Fruit fly (Drosophila melanogaster) whole organism, embryonic: ENCODE measurements around the gene tth.

ENCODE experiments used
- B-H2 ChIP-seq: fragments of 200-800 bp; sonication (Bioruptor generic); optimal IDR thresholded peaks from 2 replicates; lab custom pipeline; 2018; ENCODE audit warnings: missing biosample characterization, mild to moderate bottlenecking, missing genetic modification characterization
- CG1024 ChIP-seq: fragments of 200-800 bp; sonication (Bioruptor generic); IDR thresholded peaks from 2 replicates; pipeline ENCODE4 v1.3.6; 2022; ENCODE audit warnings: missing biosample characterization, missing genetic modification characterization
- CG10274 ChIP-seq: fragments of 200-800 bp; sonication (Bioruptor generic); optimal IDR thresholded peaks from 3 replicates; lab custom pipeline; 2017; ENCODE audit warnings: missing biosample characterization, mild to moderate bottlenecking, missing genetic modification characterization
- CG11456 ChIP-seq: fragments of 200-800 bp; sonication (Bioruptor generic); IDR thresholded peaks from 3 replicates; pipeline ENCODE4 v1.3.6; 2022; ENCODE audit warnings: missing biosample characterization, missing genetic modification characterization
- CG13287 ChIP-seq: fragments of 200-800 bp; sonication (Bioruptor generic); IDR thresholded peaks from 2 replicates; pipeline ENCODE4 v1.3.6; 2022; ENCODE audit warnings: missing biosample characterization, missing genetic modification characterization; ENCODE audit not compliant: partially characterized antibody
- CG14667 ChIP-seq: fragments of 200-800 bp; sonication (Bioruptor generic); IDR thresholded peaks from 2 replicates; pipeline ENCODE4 v1.3.6; 2022; ENCODE audit warnings: missing biosample characterization, missing genetic modification characterization
- CG15479 ChIP-seq: fragments of 200-800 bp; sonication (Bioruptor generic); optimal IDR thresholded peaks from 3 replicates; lab custom pipeline; 2019; ENCODE audit warnings: missing biosample characterization, mild to moderate bottlenecking, missing genetic modification characterization, moderate library complexity
- CG1647 ChIP-seq: fragments of 200-800 bp; sonication (Bioruptor generic); optimal IDR thresholded peaks from 3 replicates; lab custom pipeline; 2016; ENCODE audit warnings: missing biosample characterization, missing genetic modification characterization
- CG17912 ChIP-seq: fragments of 200-800 bp; sonication (Bioruptor generic); optimal IDR thresholded peaks from 2 replicates; lab custom pipeline; 2018; ENCODE audit warnings: missing biosample characterization, mild to moderate bottlenecking, missing genetic modification characterization
- CG18476 ChIP-seq: fragments of 200-800 bp; sonication (Bioruptor generic); optimal IDR thresholded peaks from 2 replicates; lab custom pipeline; 2016; ENCODE audit warnings: missing biosample characterization, mild to moderate bottlenecking, missing genetic modification characterization
- CG3065 ChIP-seq: fragments of 200-800 bp; sonication (Bioruptor generic); optimal IDR thresholded peaks from 2 replicates; lab custom pipeline; 2016; ENCODE audit warnings: missing biosample characterization, missing genetic modification characterization
- CG3407 ChIP-seq: fragments of 200-800 bp; sonication (Bioruptor generic); optimal IDR thresholded peaks from 2 replicates; lab custom pipeline; 2018; ENCODE audit warnings: missing biosample characterization, mild to moderate bottlenecking, missing genetic modification characterization
- CG6272 ChIP-seq: fragments of 200-800 bp; sonication (Bioruptor generic); IDR thresholded peaks from 2 replicates; pipeline ENCODE4 v1.3.6; 2022; ENCODE audit warnings: missing biosample characterization, missing genetic modification characterization
- Camta ChIP-seq: fragments of 200-800 bp; sonication (Bioruptor generic); optimal IDR thresholded peaks from 2 replicates; lab custom pipeline; 2016; ENCODE audit warnings: missing biosample characterization, missing genetic modification characterization
- Dad ChIP-seq: fragments of 200-800 bp; sonication (Bioruptor generic); optimal IDR thresholded peaks from 3 replicates; lab custom pipeline; 2016; ENCODE audit warnings: missing biosample characterization, missing genetic modification characterization
- ERR ChIP-seq: fragments of 200-800 bp; sonication (Bioruptor generic); optimal IDR thresholded peaks from 2 replicates; lab custom pipeline; 2016; ENCODE audit warnings: missing biosample characterization, missing genetic modification characterization
- Eip74EF ChIP-seq, 2 experiments: fragments of 200-800 bp in 1 of 2; fragments of >200 bp in 1 of 2; sonication (Bioruptor generic) in 1 of 2; optimal IDR thresholded peaks; 2 replicates each; lab custom pipeline; 2017 to 2019; ENCODE audit warnings: missing biosample characterization in 2 of 2, missing genetic modification characterization in 2 of 2, mild to moderate bottlenecking in 1 of 2, moderate library complexity in 1 of 2
- Hr3 ChIP-seq: fragments of 200-800 bp; sonication (Bioruptor generic); optimal IDR thresholded peaks from 3 replicates; lab custom pipeline; 2016; ENCODE audit warnings: missing biosample characterization, missing genetic modification characterization
- Hr51 ChIP-seq, 2 experiments: fragments of 200-800 bp; sonication (Bioruptor generic); optimal IDR thresholded peaks; 2 replicates in 1 of 2; 3 replicates in 1 of 2; lab custom pipeline; 2016 to 2018; ENCODE audit warnings: missing biosample characterization in 2 of 2, missing genetic modification characterization in 2 of 2, mild to moderate bottlenecking in 1 of 2, moderate library complexity in 1 of 2
- Mad ChIP-seq: fragments of 200-800 bp; sonication (Bioruptor generic); optimal IDR thresholded peaks from 2 replicates; lab custom pipeline; 2016; ENCODE audit warnings: missing biosample characterization, missing genetic modification characterization
- Meics ChIP-seq: fragments of 200-800 bp; sonication (Bioruptor generic); optimal IDR thresholded peaks from 2 replicates; lab custom pipeline; 2017; ENCODE audit warnings: missing biosample characterization, mild to moderate bottlenecking, missing genetic modification characterization
- Neu2 ChIP-seq: fragments of 200-800 bp; sonication (Bioruptor generic); optimal IDR thresholded peaks from 3 replicates; lab custom pipeline; 2016; ENCODE audit warnings: missing biosample characterization, missing genetic modification characterization, borderline replicate concordance
- Opbp ChIP-seq: fragments of 200-800 bp; sonication (Bioruptor generic); IDR thresholded peaks from 3 replicates; pipeline ENCODE4 v1.3.6; 2022; ENCODE audit warnings: missing biosample characterization, missing genetic modification characterization; ENCODE audit not compliant: partially characterized antibody
- Optix ChIP-seq: fragments of 200-800 bp; sonication (Bioruptor generic); IDR thresholded peaks from 3 replicates; pipeline ENCODE4 v1.3.6; 2022; ENCODE audit warnings: missing biosample characterization, missing genetic modification characterization
- Rfx ChIP-seq: fragments of 200-800 bp; sonication (Bioruptor generic); IDR thresholded peaks from 2 replicates; pipeline ENCODE4 v1.3.6; 2022; ENCODE audit warnings: missing biosample characterization, missing genetic modification characterization
- ac ChIP-seq: fragments of 200-800 bp; sonication (Bioruptor generic); optimal IDR thresholded peaks from 3 replicates; lab custom pipeline; 2017; ENCODE audit warnings: missing biosample characterization, mild to moderate bottlenecking, missing genetic modification characterization
- aop ChIP-seq: fragments of 200-800 bp; sonication (Bioruptor generic); IDR thresholded peaks from 2 replicates; pipeline ENCODE4 v1.3.6; 2022; ENCODE audit warnings: missing biosample characterization, missing genetic modification characterization
- ap ChIP-seq: fragments of 200-800 bp; sonication (Bioruptor generic); IDR thresholded peaks from 2 replicates; pipeline ENCODE4 v1.3.6; 2022; ENCODE audit warnings: missing biosample characterization, missing genetic modification characterization
- chn ChIP-seq: fragments of 200-800 bp; sonication (Bioruptor generic); optimal IDR thresholded peaks from 2 replicates; lab custom pipeline; 2016; ENCODE audit warnings: missing biosample characterization, missing genetic modification characterization
- corto ChIP-seq: fragments of 200-800 bp; sonication (Bioruptor generic); optimal IDR thresholded peaks from 2 replicates; lab custom pipeline; 2016; ENCODE audit warnings: missing biosample characterization, mild to moderate bottlenecking, missing genetic modification characterization, moderate library complexity
- dmrt11E ChIP-seq: fragments of 200-800 bp; sonication (Bioruptor generic); optimal IDR thresholded peaks from 3 replicates; lab custom pipeline; 2018; ENCODE audit warnings: missing biosample characterization, mild to moderate bottlenecking, missing genetic modification characterization, moderate library complexity
- dmrt99B ChIP-seq: fragments of 200-800 bp; sonication (Bioruptor generic); optimal IDR thresholded peaks from 2 replicates; lab custom pipeline; 2018; ENCODE audit warnings: missing biosample characterization, mild to moderate bottlenecking, missing genetic modification characterization, moderate library complexity
- dpn ChIP-seq, 2 experiments: fragments of 200-800 bp; sonication (Bioruptor generic); optimal IDR thresholded peaks; 3 replicates each; lab custom pipeline; 2016; ENCODE audit warnings: missing biosample characterization in 2 of 2, missing genetic modification characterization in 2 of 2
- exex ChIP-seq: fragments of 200-800 bp; sonication (Bioruptor generic); optimal IDR thresholded peaks from 4 replicates; lab custom pipeline; 2018; ENCODE audit warnings: missing biosample characterization, mild to moderate bottlenecking, missing genetic modification characterization, moderate library complexity
- hbn ChIP-seq: fragments of 200-800 bp; sonication (Bioruptor generic); IDR thresholded peaks from 2 replicates; pipeline ENCODE4 v1.3.6; 2022; ENCODE audit warnings: missing biosample characterization, missing genetic modification characterization; ENCODE audit not compliant: partially characterized antibody
- her ChIP-seq: fragments of 200-800 bp; sonication (Bioruptor generic); optimal IDR thresholded peaks from 2 replicates; lab custom pipeline; 2016; ENCODE audit warnings: missing biosample characterization, missing genetic modification characterization
- jigr1 ChIP-seq: fragments of 200-800 bp; sonication (Bioruptor generic); IDR thresholded peaks from 3 replicates; pipeline ENCODE4 v1.3.6; 2022; ENCODE audit warnings: missing biosample characterization, missing genetic modification characterization
- jing ChIP-seq: fragments of 200-800 bp; sonication (Bioruptor generic); optimal IDR thresholded peaks from 2 replicates; lab custom pipeline; 2018; ENCODE audit warnings: missing biosample characterization, mild to moderate bottlenecking, missing genetic modification characterization
- kni ChIP-seq: fragments of 200-800 bp; sonication (Bioruptor generic); optimal IDR thresholded peaks from 3 replicates; lab custom pipeline; 2017; ENCODE audit warnings: mild to moderate bottlenecking, missing biosample characterization, missing genetic modification reagents, missing genetic modification characterization
- lab ChIP-seq: fragments of 200-800 bp; sonication (Bioruptor generic); optimal IDR thresholded peaks from 3 replicates; lab custom pipeline; 2017; ENCODE audit warnings: missing biosample characterization, missing genetic modification characterization, mild to moderate bottlenecking, moderate library complexity, missing genetic modification reagents
- mirr ChIP-seq: fragments of 200-800 bp; sonication (Bioruptor generic); optimal IDR thresholded peaks from 3 replicates; lab custom pipeline; 2018; ENCODE audit warnings: missing biosample characterization, mild to moderate bottlenecking, missing genetic modification characterization
- nom ChIP-seq: fragments of 200-800 bp; sonication (Bioruptor generic); optimal IDR thresholded peaks from 2 replicates; lab custom pipeline; 2017; ENCODE audit warnings: missing biosample characterization, missing genetic modification characterization, mild to moderate bottlenecking, moderate library complexity, missing genetic modification reagents
- ro ChIP-seq: fragments of 200-800 bp; sonication (Bioruptor generic); IDR thresholded peaks from 2 replicates; pipeline ENCODE4 v1.3.6; 2022; ENCODE audit warnings: missing biosample characterization, missing genetic modification characterization
- slou ChIP-seq: fragments of 200-800 bp; sonication (Bioruptor generic); optimal IDR thresholded peaks from 3 replicates; lab custom pipeline; 2016; ENCODE audit warnings: missing biosample characterization, missing genetic modification characterization
- sna ChIP-seq: fragments of 200-800 bp; sonication (Bioruptor generic); IDR thresholded peaks from 2 replicates; pipeline ENCODE4 v1.3.6; 2022; ENCODE audit warnings: missing biosample characterization, missing genetic modification characterization; ENCODE audit not compliant: partially characterized antibody
- sug ChIP-seq: fragments of 200-800 bp; optimal IDR thresholded peaks from 2 replicates; lab custom pipeline; 2019; ENCODE audit warnings: missing biosample characterization, mild to moderate bottlenecking, missing genetic modification characterization, moderate library complexity
- twi ChIP-seq: fragments of 200-800 bp; optimal IDR thresholded peaks from 2 replicates; lab custom pipeline; 2019; ENCODE audit warnings: missing biosample characterization, mild to moderate bottlenecking, missing genetic modification characterization, moderate library complexity
- vnd ChIP-seq: fragments of 200-800 bp; sonication (Bioruptor generic); IDR thresholded peaks from 3 replicates; pipeline ENCODE4 v1.3.6; 2022; ENCODE audit warnings: missing biosample characterization, missing genetic modification characterization; ENCODE audit not compliant: partially characterized antibody

tth gene

dm6 chrX:13616417-13617050, at the start of gene tth, which contains the start of gene Tango2 (continued):
- TF ChIP-seq ERR (GFP tag; lab: Kevin White, UChicago) (peak; percentile 42), Camta (peak; percentile 64), Meics (GFP tag; lab: Kevin White, UChicago) (peak; percentile 79), CG11456 (peak; percentile 61; the same call in 1 of the 3 replicates), exex (peak; percentile 66), vnd (GFP tag; lab: Robert Waterston, UW) (peak; percentile 59; the same call in 1 of the 3 replicates), jing (GFP tag; lab: Kevin White, UChicago) (no peak), sug (peak; percentile 60), lab (no peak), CG10274 (GFP tag; lab: Kevin White, UChicago) (no peak), dmrt11E (tag; lab: Kevin White, UChicago) (peak; percentile 57), Hr3 (GFP tag; lab: Kevin White, UChicago) (peak; percentile 76), dmrt99B (tag; lab: Kevin White, UChicago) (no peak), dpn (GFP tag; optimal IDR thresholded peaks at IDR 0.05; lab: Kevin White, UChicago) (peak; percentile 72 to 76), Neu2 (no peak), aop (no peak), corto (no peak), B-H2 (GFP tag; lab: Kevin White, UChicago) (peak; percentile 46), ap (GFP tag; lab: Robert Waterston, UW) (peak; percentile 36; the same call in 1 of the 2 replicates), kni (GFP tag; lab: Kevin White, UChicago) (no peak), slou (peak; percentile 29), CG14667 (GFP tag; lab: Robert Waterston, UW) (peak; percentile 31; the same call in 1 of the 2 replicates), CG3407 (GFP tag; lab: Kevin White, UChicago) (no peak), CG13287 (peak; percentile 59), nom (GFP tag; lab: Kevin White, UChicago) (peak; percentile 30), mirr (GFP tag; lab: Kevin White, UChicago) (no peak), CG15479 (GFP tag; lab: Kevin White, UChicago) (no peak), Mad (GFP tag; lab: Kevin White, UChicago) (peak; percentile 68), Hr51 (GFP tag; optimal IDR thresholded peaks at IDR 0.05; lab: Kevin White, UChicago) (peak; percentile 72 to 76), CG1647 (GFP tag; lab: Kevin White, UChicago) (peak; percentile 25), Dad (GFP tag; lab: Kevin White, UChicago) (peak; percentile 18), her (GFP tag; lab: Kevin White, UChicago) (no peak), CG17912 (peak; percentile 72), sna (GFP tag; lab: Robert Waterston, UW) (peak; percentile 19; the same call in 1 of the 2 replicates), Optix (no peak), Opbp (GFP tag; lab: Robert Waterston, UW) (no peak), CG6272 (GFP tag; lab: Robert Waterston, UW) (peak; percentile 62), hbn (peak; percentile 36; the same call in 1 of the 2 replicates), chn (GFP tag; lab: Kevin White, UChicago) (peak; percentile 51), ro (no peak), CG18476 (GFP tag; lab: Kevin White, UChicago) (peak; percentile 60), jigr1 (GFP tag; lab: Robert Waterston, UW) (no peak), CG1024 (no peak), CG3065 (GFP tag; lab: Kevin White, UChicago) (no peak), ac (no peak), Rfx (GFP tag; lab: Robert Waterston, UW) (peak; percentile 81), Eip74EF (GFP tag; optimal IDR thresholded peaks at IDR 0.05; lab: Kevin White, UChicago) (no peak), twi (tag; lab: Kevin White, UChicago) (peak; percentile 50)
